Worm (Caenorhabditis elegans) whole organism, early embryonic: ENCODE measurements around the gene wago-4.

Experiments used
- F13C5.2 ChIP-seq: sonication (generic microtip); optimal IDR thresholded peaks from 2 replicates; lab custom pipeline; 2017; ENCODE audit warnings: mild to moderate bottlenecking, missing genetic modification characterization, inconsistent platforms, missing compliant biosample characterization
- aly-1 ChIP-seq: sonication (generic microtip); optimal IDR thresholded peaks from 2 replicates; lab custom pipeline; 2016; ENCODE audit warnings: missing genetic modification characterization, missing compliant biosample characterization
- ama-1 ChIP-seq: fragments of 150-350 bp; optimal IDR thresholded peaks from 2 replicates; lab custom pipeline; 2014
- ceh-36 ChIP-seq: sonication (generic microtip); optimal IDR thresholded peaks from 2 replicates; lab custom pipeline; 2016; ENCODE audit warnings: missing genetic modification characterization, inconsistent platforms, missing compliant biosample characterization
- flt-1 ChIP-seq: fragments of 200-800 bp; sonication (Bioruptor generic); IDR thresholded peaks from 2 replicates; pipeline ENCODE4 v1.3.6; 2022; ENCODE audit warnings: missing genetic modification characterization, missing compliant biosample characterization
- hmbx-1 ChIP-seq: sonication (generic microtip); optimal IDR thresholded peaks from 2 replicates; lab custom pipeline; 2016; ENCODE audit warnings: mild to moderate bottlenecking, missing genetic modification characterization, missing compliant biosample characterization
- scrt-1 ChIP-seq: fragments of 200-800 bp; sonication (Bioruptor generic); IDR thresholded peaks from 2 replicates; pipeline ENCODE4 v1.3.6; 2022; ENCODE audit warnings: missing genetic modification characterization, missing compliant biosample characterization
- sea-1 ChIP-seq: fragments of 200-800 bp; sonication (Bioruptor generic); conservative IDR thresholded peaks from 2 replicates; pipeline ENCODE4 v1.3.6; 2022; ENCODE audit warnings: missing genetic modification characterization, missing compliant biosample characterization

DNA sequence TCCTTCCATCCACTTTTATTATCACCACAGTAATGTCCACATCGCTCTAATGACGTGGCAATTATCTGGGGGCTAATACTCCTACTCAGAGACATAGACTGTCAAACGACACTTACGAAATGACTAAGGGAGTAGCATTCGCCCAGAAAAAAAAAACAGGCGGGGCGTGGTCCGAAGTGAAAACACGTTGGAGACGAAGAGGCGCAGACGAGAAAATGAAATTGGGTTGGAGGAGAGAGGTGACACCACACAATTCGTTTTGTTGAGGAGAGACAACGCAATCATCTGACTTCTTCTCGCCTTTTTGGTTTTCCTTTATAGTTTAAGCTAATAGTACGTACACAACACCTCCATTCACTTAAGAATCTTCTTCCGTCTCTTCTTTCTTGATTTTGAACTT, 19.8 kb downstream of the wago-4 start:
- TF ChIP-seq hmbx-1 (tag; lab: Kevin White, UChicago) (no peak), F13C5.2 (no peak), sea-1 (no peak), ceh-36 (tag; lab: Kevin White, UChicago) (no peak), ama-1 (no peak), scrt-1 (GFP tag; lab: Robert Waterston, UW) (no peak), aly-1 (tag; lab: Kevin White, UChicago) (no peak), flt-1 (no peak)
